Fruit fly (Drosophila melanogaster): ENCODE data around the gene f-cup.

The f-cup gene

DNA sequence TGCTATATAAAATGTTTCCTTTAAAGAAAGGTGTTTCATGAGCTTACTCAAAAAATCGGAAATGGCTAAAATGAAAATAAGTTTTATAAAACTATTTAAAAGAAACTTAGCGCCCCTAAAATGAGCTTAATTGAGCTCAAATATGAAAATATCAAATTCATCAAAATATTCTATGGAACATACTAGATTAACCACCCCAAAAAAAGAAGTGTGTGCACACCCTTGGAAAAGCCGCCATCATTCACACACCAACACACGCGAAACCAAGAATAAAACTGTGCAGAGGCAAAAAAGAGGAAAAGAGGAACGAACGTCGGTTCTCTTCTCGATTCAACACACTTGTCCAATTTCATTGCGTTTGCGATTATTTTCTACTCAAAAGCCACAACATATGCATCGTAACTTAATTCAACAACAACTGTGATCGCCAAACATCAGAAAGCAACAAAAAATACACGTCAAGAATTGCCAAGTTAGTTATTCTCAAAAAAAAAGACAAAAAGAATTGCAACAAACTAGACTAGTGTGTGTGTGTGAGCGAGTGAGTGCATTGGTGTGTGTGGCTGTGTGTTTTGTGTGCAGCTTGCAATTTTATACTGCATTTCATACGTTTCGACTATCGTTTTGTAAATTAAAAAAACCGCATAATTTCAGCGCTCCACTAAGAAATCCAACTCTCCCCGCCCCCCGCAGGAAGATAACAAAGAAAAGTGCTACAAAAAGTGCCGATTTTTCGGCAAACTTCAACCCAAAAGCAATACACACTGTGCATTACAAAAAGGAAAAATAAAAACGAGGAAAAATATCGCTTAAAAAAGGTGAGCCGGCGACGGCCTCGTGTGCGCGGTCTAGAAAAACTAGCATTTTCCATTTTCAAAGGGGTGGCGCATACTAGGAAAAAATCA is 53.7 kb downstream of the f-cup start, which contains the start of gene rin (continued):
- TF ChIP-seq eg (GFP tag; IDR thresholded peaks at IDR 0.05): 0 out of 3 replicates have a peak, but pooled peaks have one; percentile 5
- no peak for TF ChIP-seq vri (GFP tag; optimal IDR thresholded peaks at IDR 0.05)
- TF ChIP-seq Gug (GFP tag; IDR thresholded peaks at IDR 0.05): no peak
- peak; percentile 12 for TF ChIP-seq lz (GFP tag; optimal IDR thresholded peaks at IDR 0.05)
- TF ChIP-seq Ets96B (tag; optimal IDR thresholded peaks at IDR 0.05): peak; percentile 45
- no peak for TF ChIP-seq esn (GFP tag; optimal IDR thresholded peaks at IDR 0.05)
- no peak for TF ChIP-seq net (GFP tag; optimal IDR thresholded peaks at IDR 0.05)
- no peak for TF ChIP-seq Sox15 (GFP tag; optimal IDR thresholded peaks at IDR 0.05)
- TF ChIP-seq Blimp-1 (GFP tag; optimal IDR thresholded peaks at IDR 0.05): no peak
- TF ChIP-seq Sox14 (GFP tag; optimal IDR thresholded peaks at IDR 0.05): no peak
- peak; percentile 60 for TF ChIP-seq CG15336 (GFP tag; IDR thresholded peaks at IDR 0.05)
- peak; percentile 6; the same call in 1 of the 3 replicates for TF ChIP-seq CG6163 (GFP tag; IDR thresholded peaks at IDR 0.05)
- TF ChIP-seq Sox102F (GFP tag; optimal IDR thresholded peaks at IDR 0.05): no peak
- no peak for TF ChIP-seq CG7368 (GFP tag; optimal IDR thresholded peaks at IDR 0.05)
- TF ChIP-seq CG8632 (GFP tag; optimal IDR thresholded peaks at IDR 0.05): peak; percentile 14
- TF ChIP-seq CG3032 (tag; optimal IDR thresholded peaks at IDR 0.05): peak; percentile 28
- no peak for TF ChIP-seq Smox (GFP tag; optimal IDR thresholded peaks at IDR 0.05)
- no peak for TF ChIP-seq Hr4 (GFP tag; optimal IDR thresholded peaks at IDR 0.05)
- TF ChIP-seq OdsH (GFP tag; optimal IDR thresholded peaks at IDR 0.05): no peak
- TF ChIP-seq achi (GFP tag; optimal IDR thresholded peaks at IDR 0.05): no peak
- peak; percentile 39 for TF ChIP-seq CG3919 (GFP tag; optimal IDR thresholded peaks at IDR 0.05)
- peak; percentile 79 to 83 for TF ChIP-seq ss (GFP tag; optimal IDR thresholded peaks at IDR 0.05)
- TF ChIP-seq spab (GFP tag; optimal IDR thresholded peaks at IDR 0.05): peak; percentile 57
- TF ChIP-seq CG16779 (tag; optimal IDR thresholded peaks at IDR 0.05): peak; percentile 71
- no peak for TF ChIP-seq fd85E (GFP tag; optimal IDR thresholded peaks at IDR 0.05)
- no peak for TF ChIP-seq CG4318 (GFP tag; optimal IDR thresholded peaks at IDR 0.05)
- peak; percentile 34 for TF ChIP-seq CG6854 (GFP tag; optimal IDR thresholded peaks at IDR 0.05)
- peak; percentile 15 for TF ChIP-seq cyc (GFP tag; optimal IDR thresholded peaks at IDR 0.05)
- no peak for TF ChIP-seq CG6792 (GFP tag; optimal IDR thresholded peaks at IDR 0.05)
- no peak for TF ChIP-seq CG8319 (GFP tag; optimal IDR thresholded peaks at IDR 0.05)
- peak; percentile 77 for TF ChIP-seq CG6808 (GFP tag; optimal IDR thresholded peaks at IDR 0.05)
- peak; percentile 46 for TF ChIP-seq CG6276 (GFP tag; optimal IDR thresholded peaks at IDR 0.05)
- no peak for TF ChIP-seq pdm3 (GFP tag; optimal IDR thresholded peaks at IDR 0.05)
- TF ChIP-seq topi (GFP tag; optimal IDR thresholded peaks at IDR 0.05): no peak
- peak; percentile 46; the same call in 1 of the 3 replicates for TF ChIP-seq CG8119 (GFP tag; IDR thresholded peaks at IDR 0.05)
- peak; percentile 77 for TF ChIP-seq dsx (GFP tag; optimal IDR thresholded peaks at IDR 0.05; ENCODE audit: poor library complexity, severe bottlenecking)
- TF ChIP-seq CG10669 (GFP tag; optimal IDR thresholded peaks at IDR 0.05): peak; percentile 36
- no peak for TF ChIP-seq Hr38 (GFP tag; optimal IDR thresholded peaks at IDR 0.05)

DNA sequence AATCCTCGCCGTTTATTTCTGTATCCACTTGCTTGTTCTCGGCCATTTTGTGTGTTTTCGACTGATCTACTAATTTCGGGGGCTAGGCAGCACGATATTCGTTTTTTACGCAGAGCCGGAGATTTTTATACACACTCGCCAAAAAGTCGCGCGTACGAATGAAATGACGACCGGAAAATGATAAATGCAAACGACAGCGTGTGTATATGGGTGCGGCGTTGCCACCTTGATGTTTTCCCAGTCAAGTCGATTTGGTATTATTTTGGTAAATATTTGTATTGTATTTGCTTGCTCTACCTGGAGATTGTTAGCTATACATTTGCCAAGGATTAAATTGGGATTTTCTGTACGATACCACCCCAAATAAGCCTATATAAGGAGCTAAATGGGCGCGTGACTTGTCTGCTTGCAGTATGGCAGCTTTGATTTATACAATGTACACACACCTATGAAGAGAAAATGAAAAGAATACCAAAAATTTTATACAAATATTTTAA is 54.7 kb downstream of the f-cup start, which contains the start of gene sqd:
sqd (minus strand) TSS at position 431 of the 497 bp plus-strand sequence.
- TF ChIP-seq Eip78C (GFP tag) (peak; percentile 88), CG32006 (GFP tag; optimal IDR thresholded peaks at IDR 0.05) (peak; percentile 13), CG3919 (GFP tag; optimal IDR thresholded peaks at IDR 0.05) (peak; percentile 70), Ets21C (GFP tag; optimal IDR thresholded peaks at IDR 0.05) (peak; percentile 51), net (GFP tag; optimal IDR thresholded peaks at IDR 0.05) (peak; percentile 24), CG3032 (tag; optimal IDR thresholded peaks at IDR 0.05) (peak; percentile 25), Sox14 (GFP tag; optimal IDR thresholded peaks at IDR 0.05) (peak; percentile 56), achi (GFP tag; optimal IDR thresholded peaks at IDR 0.05) (peak; percentile 67), ss (GFP tag; optimal IDR thresholded peaks at IDR 0.05) (peak; percentile 28 to 67), Sox102F (GFP tag; optimal IDR thresholded peaks at IDR 0.05) (peak; percentile 67), CG34406 (GFP tag; optimal IDR thresholded peaks at IDR 0.05) (peak; percentile 27), spab (GFP tag; optimal IDR thresholded peaks at IDR 0.05) (peak; percentile 9), CG6792 (GFP tag; optimal IDR thresholded peaks at IDR 0.05) (peak; percentile 44), lz (GFP tag; optimal IDR thresholded peaks at IDR 0.05) (peak; percentile 63), Hr39 (GFP tag; optimal IDR thresholded peaks at IDR 0.05) (peak; percentile 64), cyc (GFP tag; optimal IDR thresholded peaks at IDR 0.05) (peak; percentile 54), OdsH (GFP tag; optimal IDR thresholded peaks at IDR 0.05) (peak; percentile 65), Hr4 (GFP tag; optimal IDR thresholded peaks at IDR 0.05) (peak; percentile 54), Sox15 (GFP tag; optimal IDR thresholded peaks at IDR 0.05) (no peak), CG9139 (GFP tag; optimal IDR thresholded peaks at IDR 0.05) (peak; percentile 17), Smox (GFP tag; optimal IDR thresholded peaks at IDR 0.05) (peak; percentile 53), topi (GFP tag; optimal IDR thresholded peaks at IDR 0.05) (peak; percentile 60), CG7368 (GFP tag; optimal IDR thresholded peaks at IDR 0.05) (peak; percentile 39), Lpt (GFP tag; optimal IDR thresholded peaks at IDR 0.05) (peak; percentile 21), Ets96B (tag; optimal IDR thresholded peaks at IDR 0.05) (peak; percentile 23), Met (GFP tag; optimal IDR thresholded peaks at IDR 0.05) (peak; percentile 69), CG4318 (GFP tag; optimal IDR thresholded peaks at IDR 0.05) (no peak)
